Worm (Caenorhabditis elegans) whole organism, L2 larva: ENCODE data around the gene F46G11.6.
A peak's percentile ranks its signal among the peaks of the same experiment; 100 is the strongest.

ENCODE experiments used
- Y55F3AM.14 ChIP-seq: fragments of 200-800 bp; sonication (Bioruptor generic); optimal IDR thresholded peaks from 2 replicates; lab custom pipeline; 2018; ENCODE audit warnings: mild to moderate bottlenecking, missing genetic modification characterization, missing compliant biosample characterization
- ZK546.5 ChIP-seq: sonication (generic microtip); optimal IDR thresholded peaks from 2 replicates; lab custom pipeline; 2017; ENCODE audit warnings: missing biosample characterization, missing genetic modification characterization
- aly-2 ChIP-seq: fragments of 150-350 bp; optimal IDR thresholded peaks from 2 replicates; lab custom pipeline; 2014; ENCODE audit warnings: missing biosample characterization, missing genetic modification characterization
- ama-1 ChIP-seq: fragments of 150-350 bp; optimal IDR thresholded peaks from 2 replicates; lab custom pipeline; 2018; ENCODE audit warnings: inconsistent platforms
- elt-1 ChIP-seq: fragments of 150-350 bp; optimal IDR thresholded peaks from 2 replicates; lab custom pipeline; 2014; ENCODE audit warnings: missing biosample characterization, missing genetic modification characterization
- lin-13 ChIP-seq: fragments of 150-350 bp; optimal IDR thresholded peaks from 2 replicates; lab custom pipeline; 2014; ENCODE audit warnings: missing biosample characterization, missing genetic modification reagents, missing genetic modification characterization
- mdl-1 ChIP-seq, 2 experiments: fragments of 150-350 bp in 1 of 2; sonication (generic microtip) in 1 of 2; optimal IDR thresholded peaks; 2 replicates each; lab custom pipeline; 2017; ENCODE audit warnings: missing biosample characterization in 2 of 2, missing genetic modification characterization in 2 of 2
- nhr-21 ChIP-seq: fragments of 150-350 bp; optimal IDR thresholded peaks from 2 replicates; lab custom pipeline; 2014; ENCODE audit warnings: missing biosample characterization, missing genetic modification characterization
- nhr-25 ChIP-seq: fragments of 150-350 bp; sonication (generic microtip); optimal IDR thresholded peaks from 3 replicates; lab custom pipeline; 2014; ENCODE audit warnings: missing biosample characterization, missing genetic modification characterization
- skn-1 ChIP-seq: sonication (generic microtip); optimal IDR thresholded peaks from 2 replicates; lab custom pipeline; 2017; ENCODE audit warnings: missing biosample characterization, missing genetic modification characterization
- snpc-4 ChIP-seq: fragments of 150-350 bp; optimal IDR thresholded peaks from 2 replicates; lab custom pipeline; 2014; ENCODE audit warnings: missing biosample characterization, missing genetic modification characterization
- unc-39 ChIP-seq: fragments of 150-350 bp; optimal IDR thresholded peaks from 2 replicates; lab custom pipeline; 2014; ENCODE audit warnings: missing biosample characterization, missing genetic modification characterization
- unc-62 ChIP-seq: fragments of 150-350 bp; optimal IDR thresholded peaks from 2 replicates; lab custom pipeline; 2014; ENCODE audit warnings: missing biosample characterization, missing genetic modification reagents, missing genetic modification characterization

- no peak for TF ChIP-seq unc-62 (GFP tag; lab: Kevin White, UChicago)
- TF ChIP-seq Y55F3AM.14 (GFP tag; lab: Kevin White, UChicago): no peak
- TF ChIP-seq snpc-4 (tag; lab: Kevin White, UChicago): no peak
- no peak for TF ChIP-seq elt-1 (tag; lab: Kevin White, UChicago)
- peak in 1 of 2 experiments; percentile 24 for TF ChIP-seq mdl-1 (tag; optimal IDR thresholded peaks at IDR 0.05; lab: Kevin White, UChicago)
- peak; percentile 40 for TF ChIP-seq nhr-21 (tag; lab: Kevin White, UChicago)
- no peak for TF ChIP-seq aly-2 (tag; lab: Kevin White, UChicago)
- TF ChIP-seq unc-39 (tag; lab: Kevin White, UChicago): no peak
- no peak for TF ChIP-seq ZK546.5 (tag; lab: Kevin White, UChicago)
- peak; percentile 61 for TF ChIP-seq lin-13
- TF ChIP-seq nhr-25 (tag; lab: Kevin White, UChicago): peak; percentile 18
- no peak for TF ChIP-seq skn-1 (tag; lab: Kevin White, UChicago)
- no peak for TF ChIP-seq ama-1 (lab: Kevin White, UChicago)
Measured at ce11 chrX:5775804-5776252, 10.5 kb upstream of the F46G11.6 start.
